Fruit fly (Drosophila melanogaster) whole organism, adult: ENCODE data around the gene galla-2.

Source experiments
- CG11617 ChIP-seq: fragments of 200-800 bp; sonication (Bioruptor generic); optimal IDR thresholded peaks from 2 replicates; lab custom pipeline; 2017; ENCODE audit warnings: mild to moderate bottlenecking, missing biosample characterization, missing genetic modification reagents, missing genetic modification characterization
- CG12768 ChIP-seq: fragments of 200-800 bp; sonication (Bioruptor generic); optimal IDR thresholded peaks from 2 replicates; lab custom pipeline; 2017; ENCODE audit warnings: missing biosample characterization, missing genetic modification characterization, mild to moderate bottlenecking, moderate library complexity, missing genetic modification reagents
- CG1620 ChIP-seq: fragments of 200-800 bp; sonication (Bioruptor generic); optimal IDR thresholded peaks from 2 replicates; lab custom pipeline; 2016; ENCODE audit warnings: missing biosample characterization, missing genetic modification characterization
- CG33017 ChIP-seq: fragments of 200-800 bp; sonication (Bioruptor generic); optimal IDR thresholded peaks from 2 replicates; lab custom pipeline; 2018; ENCODE audit warnings: missing biosample characterization, mild to moderate bottlenecking, missing genetic modification characterization, moderate library complexity
- CG7045 ChIP-seq: fragments of 200-800 bp; sonication (Bioruptor generic); optimal IDR thresholded peaks from 2 replicates; lab custom pipeline; 2017; ENCODE audit warnings: missing biosample characterization, mild to moderate bottlenecking, missing genetic modification characterization
- Clk ChIP-seq: fragments of 200-800 bp; sonication (Bioruptor generic); optimal IDR thresholded peaks from 2 replicates; lab custom pipeline; 2017; ENCODE audit warnings: missing biosample characterization, missing genetic modification characterization
- Hr96 ChIP-seq: fragments of 200-800 bp; sonication (Bioruptor generic); optimal IDR thresholded peaks from 2 replicates; lab custom pipeline; 2016; ENCODE audit warnings: missing biosample characterization, missing genetic modification characterization
- bab1 ChIP-seq: fragments of 200-800 bp; sonication (Bioruptor generic); optimal IDR thresholded peaks from 3 replicates; lab custom pipeline; 2019; ENCODE audit warnings: missing biosample characterization, mild to moderate bottlenecking, missing genetic modification characterization, moderate library complexity
- cic ChIP-seq: fragments of 200-800 bp; sonication (Bioruptor generic); optimal IDR thresholded peaks from 2 replicates; lab custom pipeline; 2017; ENCODE audit warnings: missing biosample characterization, mild to moderate bottlenecking, missing genetic modification characterization, moderate library complexity
- cnc ChIP-seq, 2 experiments: fragments of >200 bp; optimal IDR thresholded peaks; 2 replicates each; lab custom pipeline; 2017
- kay ChIP-seq: fragments of 200-800 bp; sonication (Bioruptor generic); peaks from one replicate; lab custom pipeline; 2016; ENCODE audit warnings: missing biosample characterization, missing genetic modification characterization, borderline replicate concordance
- pad ChIP-seq: fragments of 200-800 bp; sonication (Bioruptor generic); optimal IDR thresholded peaks from 3 replicates; lab custom pipeline; 2017; ENCODE audit warnings: missing biosample characterization, missing genetic modification characterization, mild to moderate bottlenecking, moderate library complexity, missing genetic modification reagents
- tj ChIP-seq: fragments of 200-800 bp; sonication (Bioruptor generic); optimal IDR thresholded peaks from 3 replicates; lab custom pipeline; 2017; ENCODE audit warnings: missing biosample characterization, mild to moderate bottlenecking, missing genetic modification characterization, moderate library complexity
- toe ChIP-seq: fragments of 200-800 bp; sonication (Bioruptor generic); optimal IDR thresholded peaks from 2 replicates; lab custom pipeline; 2016; ENCODE audit warnings: missing biosample characterization, missing genetic modification characterization

- TF ChIP-seq CG1620 (no peak), CG7045 (GFP tag; lab: Kevin White, UChicago) (no peak), bab1 (no peak), Clk (GFP tag; lab: Kevin White, UChicago) (no peak), cnc (optimal IDR thresholded peaks at IDR 0.05; lab: Kevin White, UChicago) (no peak), tj (GFP tag; lab: Kevin White, UChicago) (no peak), Hr96 (GFP tag; lab: Kevin White, UChicago) (no peak), CG12768 (GFP tag; lab: Kevin White, UChicago) (no peak), pad (GFP tag; lab: Kevin White, UChicago) (no peak), kay (GFP tag; lab: Kevin White, UChicago) (no peak), toe (GFP tag; lab: Kevin White, UChicago) (no peak), CG33017 (no peak), cic (GFP tag; lab: Kevin White, UChicago) (no peak), CG11617 (no peak)
Measured at dm6 chr3L:10931430-10931829, 48.7 kb downstream of the galla-2 start.
